Fruit fly (Drosophila melanogaster): Measurements from ENCODE around the gene Ir62a.

DNA sequence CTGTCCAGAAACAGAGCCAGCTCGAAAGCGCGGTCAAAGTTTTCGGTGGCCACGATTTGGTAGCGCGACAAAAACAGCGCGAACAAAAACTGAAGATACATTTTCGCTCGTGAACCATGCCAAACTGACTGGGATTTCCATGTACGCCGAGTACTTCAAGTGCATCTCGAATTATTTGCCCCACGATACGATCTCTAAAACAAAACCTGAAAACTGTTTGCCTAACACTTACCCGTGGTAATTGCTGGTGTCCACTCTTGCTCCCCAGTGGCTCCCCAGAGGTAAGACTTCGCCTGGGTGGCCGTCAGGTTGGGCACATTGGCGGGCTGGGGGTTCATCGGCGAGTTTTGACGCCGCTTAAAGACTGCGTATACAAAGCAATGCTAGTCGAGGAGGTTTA, at the start of gene Ir62a:
- TF ChIP-seq CG8478 (optimal IDR thresholded peaks at IDR 0.05) (no peak), CTCF (optimal IDR thresholded peaks at IDR 0.05) (no peak)

All from S2 (cell line).